Fruit fly (Drosophila melanogaster): ENCODE data around the gene Cp7Fc.

Gene Cp7Fc

DNA sequence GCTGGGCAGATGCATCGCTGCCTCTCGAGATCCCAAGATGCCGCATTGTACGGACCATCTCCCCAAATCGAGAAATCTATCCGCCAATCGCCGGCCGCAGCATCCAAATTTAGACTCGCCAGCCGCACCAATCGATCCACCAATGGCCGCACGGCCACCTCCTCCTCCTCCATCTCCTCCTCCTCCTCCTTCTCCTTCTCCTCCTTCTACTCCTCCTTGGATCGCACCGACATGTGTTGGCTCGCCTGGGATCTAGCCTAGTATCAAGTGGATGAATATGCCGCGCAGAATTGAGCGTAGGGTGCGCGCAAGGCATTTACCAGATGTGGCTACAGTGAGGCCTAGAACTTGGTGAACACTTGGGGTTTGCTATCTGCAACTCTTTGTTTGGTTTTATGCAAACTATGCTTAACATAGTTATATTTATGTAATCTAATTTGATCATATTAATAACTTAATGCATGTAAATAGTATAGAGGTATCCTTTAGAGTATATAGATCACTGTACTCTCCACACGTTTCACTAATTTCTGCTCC lies 21.8 kb upstream of the Cp7Fc start, which contains the start of gene org-1 (continued):
- TF ChIP-seq Hmr (GFP tag; optimal IDR thresholded peaks at IDR 0.05) (peak; percentile 84), CG1602 (GFP tag; optimal IDR thresholded peaks at IDR 0.05) (peak; percentile 96), run (tag; optimal IDR thresholded peaks at IDR 0.05) (peak; percentile 83), CG9727 (GFP tag; optimal IDR thresholded peaks at IDR 0.05) (peak; percentile 97), ac (GFP tag; optimal IDR thresholded peaks at IDR 0.05) (peak; percentile 93), Dref (GFP tag; IDR thresholded peaks at IDR 0.05) (0 out of 2 replicates have a peak, but pooled peaks have one; percentile 16), CG3726 (GFP tag; IDR thresholded peaks at IDR 0.05) (peak; percentile 96), Lpt (GFP tag; optimal IDR thresholded peaks at IDR 0.05) (no peak), unpg (GFP tag; optimal IDR thresholded peaks at IDR 0.05) (peak; percentile 97), CG9609 (GFP tag; optimal IDR thresholded peaks at IDR 0.05) (peak; percentile 65), ara (GFP tag; IDR thresholded peaks at IDR 0.05) (peak; percentile 99), HLH4C (GFP tag; IDR thresholded peaks at IDR 0.05; ENCODE audit: partially characterized antibody) (no peak), hbn (GFP tag; IDR thresholded peaks at IDR 0.05; ENCODE audit: partially characterized antibody) (no peak), CG6654 (GFP tag; optimal IDR thresholded peaks at IDR 0.05) (peak; percentile 85), HHEX (GFP tag; optimal IDR thresholded peaks at IDR 0.05) (peak; percentile 89), CG18599 (GFP tag; optimal IDR thresholded peaks at IDR 0.05) (peak; percentile 90), ranshi (GFP tag; IDR thresholded peaks at IDR 0.05) (peak; percentile 98), dan (GFP tag; IDR thresholded peaks at IDR 0.05) (peak; percentile 98), CG13123 (GFP tag; optimal IDR thresholded peaks at IDR 0.05) (peak; percentile 90), odd (GFP tag; optimal IDR thresholded peaks at IDR 0.05) (peak; percentile 80), CG2129 (GFP tag; IDR thresholded peaks at IDR 0.05; ENCODE audit: partially characterized antibody) (no peak), Adf1 (GFP tag; IDR thresholded peaks at IDR 0.05) (peak; percentile 69), CG15514 (GFP tag; optimal IDR thresholded peaks at IDR 0.05) (peak; percentile 72), ham (GFP tag; IDR thresholded peaks at IDR 0.05) (peak; percentile 92), Gsc (GFP tag; IDR thresholded peaks at IDR 0.05) (peak; percentile 97), CG7372 (GFP tag; IDR thresholded peaks at IDR 0.05) (peak; percentile 98), chinmo (GFP tag; IDR thresholded peaks at IDR 0.05; ENCODE audit: partially characterized antibody) (no peak), Hr3 (GFP tag; optimal IDR thresholded peaks at IDR 0.05) (peak; percentile 94), Dip3 (GFP tag; optimal IDR thresholded peaks at IDR 0.05) (peak; percentile 70), CG8944 (GFP tag; optimal IDR thresholded peaks at IDR 0.05) (peak; percentile 86), Mes4 (GFP tag; optimal IDR thresholded peaks at IDR 0.05) (peak; percentile 67), chm (GFP tag; IDR thresholded peaks at IDR 0.05) (peak; percentile 99), BEAF-32 (GFP tag; optimal IDR thresholded peaks at IDR 0.05) (no peak), MBD-R2 (GFP tag; IDR thresholded peaks at IDR 0.05) (peak; percentile 89), trem (tag; optimal IDR thresholded peaks at IDR 0.05) (peak; percentile 94), emc (GFP tag; optimal IDR thresholded peaks at IDR 0.05) (peak; percentile 66), CG5180 (GFP tag; optimal IDR thresholded peaks at IDR 0.05) (peak; percentile 81), Bdp1 (GFP tag; optimal IDR thresholded peaks at IDR 0.05) (peak; percentile 46), zen (tag; optimal IDR thresholded peaks at IDR 0.05) (peak; percentile 95), ro (GFP tag; IDR thresholded peaks at IDR 0.05) (peak; percentile 94), Dfd (GFP tag; optimal IDR thresholded peaks at IDR 0.05) (no peak), Dll (GFP tag; IDR thresholded peaks at IDR 0.05; ENCODE audit: partially characterized antibody) (no peak), CG1233 (GFP tag; optimal IDR thresholded peaks at IDR 0.05) (peak; percentile 93), H2.0 (GFP tag; IDR thresholded peaks at IDR 0.05) (peak; percentile 98), CG6683 (GFP tag; optimal IDR thresholded peaks at IDR 0.05) (peak; percentile 73), btn (GFP tag; optimal IDR thresholded peaks at IDR 0.05) (peak; percentile 67), lov (optimal IDR thresholded peaks at IDR 0.05) (no peak), lov (GFP tag; IDR thresholded peaks at IDR 0.05) (peak; percentile 99), onecut (GFP tag; IDR thresholded peaks at IDR 0.05) (peak; percentile 93), CG3281 (GFP tag; optimal IDR thresholded peaks at IDR 0.05) (peak; percentile 88)
